Fruit fly (Drosophila melanogaster) whole organism, prepupa: ENCODE data around the gene CheB93a.

Source experiments
- Blimp-1 ChIP-seq: fragments of 200-800 bp; sonication (Bioruptor generic); optimal IDR thresholded peaks from 3 replicates; lab custom pipeline; 2017; ENCODE audit warnings: missing biosample characterization, missing genetic modification characterization, mild to moderate bottlenecking, moderate library complexity, missing genetic modification reagents
- CG10631 ChIP-seq: fragments of 200-800 bp; sonication (Bioruptor generic); optimal IDR thresholded peaks from 2 replicates; lab custom pipeline; 2016; ENCODE audit warnings: missing biosample characterization, missing genetic modification characterization
- CG10669 ChIP-seq: fragments of 200-800 bp; sonication (Bioruptor generic); optimal IDR thresholded peaks from 3 replicates; lab custom pipeline; 2018; ENCODE audit warnings: missing biosample characterization, mild to moderate bottlenecking, missing genetic modification characterization, moderate library complexity
- CG11294 ChIP-seq: fragments of 200-800 bp; sonication (Bioruptor generic); IDR thresholded peaks from 2 replicates; pipeline ENCODE4 v1.3.6; 2022; ENCODE audit warnings: missing biosample characterization, missing genetic modification characterization
- CG11762 ChIP-seq: fragments of 200-800 bp; sonication (Bioruptor generic); optimal IDR thresholded peaks from 3 replicates; lab custom pipeline; 2016; ENCODE audit warnings: missing biosample characterization, missing genetic modification characterization; ENCODE audit not compliant: insufficient read depth
- CG11902 ChIP-seq: fragments of 200-800 bp; sonication (Bioruptor generic); optimal IDR thresholded peaks from 3 replicates; lab custom pipeline; 2016; ENCODE audit warnings: missing biosample characterization, missing genetic modification characterization
- CG15336 ChIP-seq: fragments of 200-800 bp; sonication (Bioruptor generic); IDR thresholded peaks from 2 replicates; pipeline ENCODE4 v1.3.6; 2022; ENCODE audit warnings: missing biosample characterization, missing genetic modification characterization
- CG16779 ChIP-seq: fragments of 200-800 bp; sonication (Bioruptor generic); optimal IDR thresholded peaks from 3 replicates; lab custom pipeline; 2017; ENCODE audit warnings: missing biosample characterization, mild to moderate bottlenecking, missing genetic modification characterization
- CG3032 ChIP-seq: fragments of 200-800 bp; optimal IDR thresholded peaks from 2 replicates; lab custom pipeline; 2019; ENCODE audit warnings: missing biosample characterization, mild to moderate bottlenecking, missing genetic modification characterization, moderate library complexity
- CG31627 ChIP-seq: fragments of 200-800 bp; sonication (Bioruptor generic); optimal IDR thresholded peaks from 3 replicates; lab custom pipeline; 2016; ENCODE audit warnings: missing biosample characterization, missing genetic modification characterization
- CG32006 ChIP-seq: fragments of 200-800 bp; sonication (Bioruptor generic); optimal IDR thresholded peaks from 3 replicates; lab custom pipeline; 2017; ENCODE audit warnings: missing biosample characterization, mild to moderate bottlenecking, missing genetic modification characterization
- CG34406 ChIP-seq: fragments of 200-800 bp; sonication (Bioruptor generic); optimal IDR thresholded peaks from 3 replicates; lab custom pipeline; 2016; ENCODE audit warnings: missing biosample characterization, missing genetic modification characterization
- CG4318 ChIP-seq: fragments of 200-800 bp; sonication (Bioruptor generic); optimal IDR thresholded peaks from 3 replicates; lab custom pipeline; 2017; ENCODE audit warnings: missing biosample characterization, mild to moderate bottlenecking, missing genetic modification characterization
- CG6163 ChIP-seq: fragments of 200-800 bp; sonication (Bioruptor generic); IDR thresholded peaks from 3 replicates; pipeline ENCODE4 v1.3.6; 2022; ENCODE audit warnings: missing biosample characterization, missing genetic modification characterization
- CG6276 ChIP-seq: fragments of 200-800 bp; sonication (Bioruptor generic); optimal IDR thresholded peaks from 2 replicates; lab custom pipeline; 2017; ENCODE audit warnings: missing biosample characterization, mild to moderate bottlenecking, missing genetic modification characterization
- CG6792 ChIP-seq: fragments of 200-800 bp; sonication (Bioruptor generic); optimal IDR thresholded peaks from 3 replicates; lab custom pipeline; 2016; ENCODE audit warnings: missing biosample characterization, missing genetic modification characterization
- CG6854 ChIP-seq: fragments of 200-800 bp; sonication (Bioruptor generic); optimal IDR thresholded peaks from 2 replicates; lab custom pipeline; 2017; ENCODE audit warnings: missing biosample characterization, mild to moderate bottlenecking, missing genetic modification characterization
- CG7368 ChIP-seq: fragments of 200-800 bp; sonication (Bioruptor generic); optimal IDR thresholded peaks from 3 replicates; lab custom pipeline; 2016; ENCODE audit warnings: missing biosample characterization, missing genetic modification characterization
- CG8119 ChIP-seq: fragments of 200-800 bp; sonication (Bioruptor generic); IDR thresholded peaks from 3 replicates; pipeline ENCODE4 v1.3.6; 2022; ENCODE audit warnings: missing biosample characterization, missing genetic modification characterization
- CG8319 ChIP-seq: fragments of 200-800 bp; sonication (Bioruptor generic); optimal IDR thresholded peaks from 3 replicates; lab custom pipeline; 2016; ENCODE audit warnings: missing biosample characterization, missing genetic modification characterization
- CG8632 ChIP-seq: fragments of 200-800 bp; sonication (Bioruptor generic); optimal IDR thresholded peaks from 3 replicates; lab custom pipeline; 2016; ENCODE audit warnings: missing biosample characterization, missing genetic modification characterization
- CG9139 ChIP-seq: fragments of 200-800 bp; sonication (Bioruptor generic); optimal IDR thresholded peaks from 3 replicates; lab custom pipeline; 2017; ENCODE audit warnings: missing biosample characterization, mild to moderate bottlenecking, missing genetic modification characterization
- Eip93F ChIP-seq: fragments of 200-800 bp; sonication (Bioruptor generic); optimal IDR thresholded peaks from 2 replicates; lab custom pipeline; 2016; ENCODE audit warnings: missing biosample characterization, mild to moderate bottlenecking, missing genetic modification characterization
- Ets21C ChIP-seq: fragments of 200-800 bp; sonication (Bioruptor generic); optimal IDR thresholded peaks from 3 replicates; lab custom pipeline; 2016; ENCODE audit warnings: missing biosample characterization, missing genetic modification characterization
- Ets96B ChIP-seq: fragments of 200-800 bp; optimal IDR thresholded peaks from 2 replicates; lab custom pipeline; 2019; ENCODE audit warnings: missing biosample characterization, mild to moderate bottlenecking, missing genetic modification characterization, moderate library complexity
- Gug ChIP-seq: fragments of 200-800 bp; sonication (Bioruptor generic); IDR thresholded peaks from 2 replicates; pipeline ENCODE4 v1.3.6; 2022; ENCODE audit warnings: missing biosample characterization, missing genetic modification characterization
- Hr38 ChIP-seq: sonication (Bioruptor generic); optimal IDR thresholded peaks from 2 replicates; lab custom pipeline; 2016; ENCODE audit warnings: missing biosample characterization, missing genetic modification characterization
- Hr39 ChIP-seq: fragments of 200-800 bp; sonication (Bioruptor generic); optimal IDR thresholded peaks from 2 replicates; lab custom pipeline; 2016; ENCODE audit warnings: missing biosample characterization, missing genetic modification characterization
- Hr4 ChIP-seq: fragments of 200-800 bp; sonication (Bioruptor generic); optimal IDR thresholded peaks from 3 replicates; lab custom pipeline; 2016; ENCODE audit warnings: missing biosample characterization, missing genetic modification characterization
- Lpt ChIP-seq: fragments of 200-800 bp; sonication (Bioruptor generic); optimal IDR thresholded peaks from 3 replicates; lab custom pipeline; 2016; ENCODE audit warnings: missing biosample characterization, missing genetic modification characterization
- Met ChIP-seq: fragments of 200-800 bp; sonication (Bioruptor generic); optimal IDR thresholded peaks from 3 replicates; lab custom pipeline; 2016; ENCODE audit warnings: missing biosample characterization, missing genetic modification characterization
- OdsH ChIP-seq: fragments of 200-800 bp; sonication (Bioruptor generic); optimal IDR thresholded peaks from 3 replicates; lab custom pipeline; 2016; ENCODE audit warnings: missing biosample characterization, missing genetic modification characterization
- Smox ChIP-seq: fragments of 200-800 bp; sonication (Bioruptor generic); optimal IDR thresholded peaks from 3 replicates; lab custom pipeline; 2016; ENCODE audit warnings: missing biosample characterization, missing genetic modification characterization
- Sox102F ChIP-seq: fragments of 200-800 bp; sonication (Bioruptor generic); optimal IDR thresholded peaks from 2 replicates; lab custom pipeline; 2016; ENCODE audit warnings: missing biosample characterization, mild to moderate bottlenecking, missing genetic modification characterization
- Sox14 ChIP-seq: fragments of 200-800 bp; sonication (Bioruptor generic); optimal IDR thresholded peaks from 3 replicates; lab custom pipeline; 2016; ENCODE audit warnings: missing biosample characterization, missing genetic modification characterization
- Sox15 ChIP-seq: fragments of 200-800 bp; sonication (Bioruptor generic); optimal IDR thresholded peaks from 3 replicates; lab custom pipeline; 2016; ENCODE audit warnings: missing biosample characterization, missing genetic modification characterization
- achi ChIP-seq: fragments of 200-800 bp; sonication (Bioruptor generic); optimal IDR thresholded peaks from 3 replicates; lab custom pipeline; 2016; ENCODE audit warnings: missing biosample characterization, missing genetic modification characterization
- acj6 ChIP-seq: fragments of 200-800 bp; sonication (Bioruptor generic); optimal IDR thresholded peaks from 3 replicates; lab custom pipeline; 2016; ENCODE audit warnings: missing biosample characterization, missing genetic modification characterization
- cyc ChIP-seq: fragments of 200-800 bp; sonication (Bioruptor generic); optimal IDR thresholded peaks from 3 replicates; lab custom pipeline; 2016; ENCODE audit warnings: missing biosample characterization, missing genetic modification characterization
- dac ChIP-seq: fragments of 200-800 bp; sonication (Bioruptor generic); optimal IDR thresholded peaks from 2 replicates; lab custom pipeline; 2017; ENCODE audit warnings: missing biosample characterization, mild to moderate bottlenecking, missing genetic modification characterization
- dsx ChIP-seq: fragments of 200-800 bp; optimal IDR thresholded peaks from 3 replicates; lab custom pipeline; 2019; ENCODE audit warnings: missing biosample characterization, mild to moderate bottlenecking, missing genetic modification characterization, moderate library complexity; ENCODE audit not compliant: poor library complexity, severe bottlenecking
- fd59A ChIP-seq: fragments of 200-800 bp; sonication (Bioruptor generic); optimal IDR thresholded peaks from 2 replicates; lab custom pipeline; 2017; ENCODE audit warnings: missing biosample characterization, mild to moderate bottlenecking, missing genetic modification characterization, missing genetic modification reagents
- fd85E ChIP-seq: fragments of 200-800 bp; sonication (Bioruptor generic); optimal IDR thresholded peaks from 3 replicates; lab custom pipeline; 2016; ENCODE audit warnings: missing biosample characterization, missing genetic modification characterization
- fkh ChIP-seq: fragments of 200-800 bp; sonication (Bioruptor generic); optimal IDR thresholded peaks from 3 replicates; lab custom pipeline; 2017; ENCODE audit warnings: missing biosample characterization, mild to moderate bottlenecking, missing genetic modification characterization, moderate library complexity
- net ChIP-seq: fragments of 200-800 bp; sonication (Bioruptor generic); optimal IDR thresholded peaks from 3 replicates; lab custom pipeline; 2016; ENCODE audit warnings: missing biosample characterization, missing genetic modification characterization
- pdm3 ChIP-seq: fragments of 200-800 bp; sonication (Bioruptor generic); optimal IDR thresholded peaks from 3 replicates; lab custom pipeline; 2016; ENCODE audit warnings: missing biosample characterization, missing genetic modification characterization
- salr ChIP-seq, 2 experiments: fragments of 200-800 bp; sonication (Bioruptor generic); optimal IDR thresholded peaks; 3 replicates each; lab custom pipeline; 2016 to 2018; ENCODE audit warnings: missing biosample characterization in 2 of 2, missing genetic modification characterization in 2 of 2, mild to moderate bottlenecking in 1 of 2
- spab ChIP-seq: fragments of 200-800 bp; sonication (Bioruptor generic); optimal IDR thresholded peaks from 2 replicates; lab custom pipeline; 2017; ENCODE audit warnings: missing biosample characterization, mild to moderate bottlenecking, missing genetic modification characterization, missing genetic modification reagents
- ss ChIP-seq, 2 experiments: fragments of 200-800 bp; sonication (Bioruptor generic); optimal IDR thresholded peaks; 2 replicates in 1 of 2; 3 replicates in 1 of 2; lab custom pipeline; 2017 to 2018; ENCODE audit warnings: mild to moderate bottlenecking in 2 of 2, missing biosample characterization in 2 of 2, missing genetic modification characterization in 2 of 2, moderate library complexity in 1 of 2
- svp ChIP-seq: fragments of 200-800 bp; sonication (Bioruptor generic); peaks from one replicate; lab custom pipeline; 2016; ENCODE audit warnings: missing biosample characterization, missing genetic modification characterization
- topi ChIP-seq: fragments of 200-800 bp; sonication (Bioruptor generic); optimal IDR thresholded peaks from 3 replicates; lab custom pipeline; 2016; ENCODE audit warnings: missing biosample characterization, missing genetic modification characterization
- vri ChIP-seq: fragments of 200-800 bp; sonication (Bioruptor generic); optimal IDR thresholded peaks from 3 replicates; lab custom pipeline; 2016; ENCODE audit warnings: missing biosample characterization, mild to moderate bottlenecking, missing genetic modification characterization

Gene CheB93a

DNA sequence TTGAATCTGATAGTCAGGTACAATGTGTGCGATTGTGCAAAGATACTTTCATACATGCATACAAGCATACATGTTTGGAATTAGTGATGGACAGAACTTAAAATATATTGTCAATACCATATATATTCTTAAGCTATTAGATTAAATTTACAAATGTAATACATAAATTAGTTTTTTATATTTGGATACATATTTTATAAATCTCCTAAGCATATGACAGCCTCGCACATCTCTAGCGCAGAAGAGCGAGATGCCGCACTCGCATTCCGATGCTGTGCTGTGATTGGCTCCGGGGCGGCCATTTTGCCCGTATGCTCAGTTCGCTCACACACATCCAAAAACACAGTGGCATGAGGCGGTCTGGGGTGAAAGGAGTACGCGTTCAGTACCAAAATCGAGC is 28.6 kb upstream of the CheB93a start, which contains the start of gene tin:
Gene tin, plus strand, starts transcription at position 383 of the 400 bp plus-strand sequence.
- TF ChIP-seq CG3032 (tag; lab: Kevin White, UChicago) (peak; percentile 96), CG10631 (GFP tag; lab: Kevin White, UChicago) (peak; percentile 94), svp (GFP tag; lab: Kevin White, UChicago) (peak; percentile 97), Gug (GFP tag; lab: Robert Waterston, UW) (peak; percentile 92), CG15336 (GFP tag; lab: Robert Waterston, UW) (peak; percentile 97), CG8319 (GFP tag; lab: Kevin White, UChicago) (peak; percentile 84), fd85E (peak; percentile 64), achi (GFP tag; lab: Kevin White, UChicago) (peak; percentile 92), Sox102F (GFP tag; lab: Kevin White, UChicago) (peak; percentile 92), acj6 (GFP tag; lab: Kevin White, UChicago) (peak; percentile 95), Lpt (GFP tag; lab: Kevin White, UChicago) (peak; percentile 88), CG7368 (GFP tag; lab: Kevin White, UChicago) (peak; percentile 88), CG16779 (tag; lab: Kevin White, UChicago) (peak; percentile 85), Sox15 (GFP tag; lab: Kevin White, UChicago) (peak; percentile 72), net (peak; percentile 93), vri (GFP tag; lab: Kevin White, UChicago) (peak; percentile 91), Ets21C (peak; percentile 68), CG31627 (GFP tag; lab: Kevin White, UChicago) (peak; percentile 74), CG8119 (GFP tag; lab: Robert Waterston, UW) (peak; percentile 97), CG6276 (GFP tag; lab: Kevin White, UChicago) (peak; percentile 92), dac (GFP tag; lab: Kevin White, UChicago) (peak; percentile 80), spab (GFP tag; lab: Kevin White, UChicago) (peak; percentile 91), CG11762 (peak; percentile 80), Hr4 (GFP tag; lab: Kevin White, UChicago) (peak; percentile 82), Blimp-1 (peak; percentile 82), CG11294 (peak; percentile 87), pdm3 (GFP tag; lab: Kevin White, UChicago) (peak; percentile 87), CG6792 (GFP tag; lab: Kevin White, UChicago) (peak; percentile 95), CG11902 (GFP tag; lab: Kevin White, UChicago) (peak; percentile 76), Smox (peak; percentile 91), Ets96B (tag; lab: Kevin White, UChicago) (peak; percentile 95), Met (peak; percentile 93), CG4318 (GFP tag; lab: Kevin White, UChicago) (peak; percentile 74), fd59A (GFP tag; lab: Kevin White, UChicago) (peak; percentile 86), CG32006 (GFP tag; lab: Kevin White, UChicago) (peak; percentile 91), dsx (GFP tag; lab: Kevin White, UChicago) (peak; percentile 96), CG8632 (peak; percentile 93), Hr38 (GFP tag; lab: Kevin White, UChicago) (no peak), CG9139 (GFP tag; lab: Kevin White, UChicago) (peak; percentile 86), ss (GFP tag; optimal IDR thresholded peaks at IDR 0.05; lab: Kevin White, UChicago) (peak; percentile 89 to 91), CG10669 (GFP tag; lab: Kevin White, UChicago) (peak; percentile 92), topi (GFP tag; lab: Kevin White, UChicago) (peak; percentile 92), OdsH (GFP tag; lab: Kevin White, UChicago) (peak; percentile 92), Hr39 (peak; percentile 77), CG6854 (peak; percentile 86), CG34406 (GFP tag; lab: Kevin White, UChicago) (peak; percentile 94), cyc (GFP tag; lab: Kevin White, UChicago) (peak; percentile 83), fkh (GFP tag; lab: Kevin White, UChicago) (peak; percentile 53), salr (GFP tag; optimal IDR thresholded peaks at IDR 0.05; lab: Kevin White, UChicago) (peak; percentile 80 to 86), Eip93F (GFP tag; lab: Kevin White, UChicago) (peak; percentile 89), Sox14 (GFP tag; lab: Kevin White, UChicago) (peak; percentile 87), CG6163 (GFP tag; lab: Robert Waterston, UW) (peak; percentile 98)
